Fruit fly (Drosophila melanogaster) whole organism, embryonic: ENCODE results near the gene CG5326.

Experiments used
- CG10209 ChIP-seq: fragments of 200-800 bp; sonication (Bioruptor generic); optimal IDR thresholded peaks from 3 replicates; lab custom pipeline; 2017; ENCODE audit warnings: missing biosample characterization, mild to moderate bottlenecking, missing genetic modification characterization, missing genetic modification reagents
- CG11398 ChIP-seq: fragments of 200-800 bp; sonication (Bioruptor generic); optimal IDR thresholded peaks from 2 replicates; lab custom pipeline; 2016; ENCODE audit warnings: missing biosample characterization, missing genetic modification characterization
- CG12299 ChIP-seq: fragments of 200-800 bp; sonication (Bioruptor generic); optimal IDR thresholded peaks from 2 replicates; lab custom pipeline; 2018; ENCODE audit warnings: missing biosample characterization, mild to moderate bottlenecking, missing genetic modification characterization
- CG13123 ChIP-seq: fragments of 200-800 bp; sonication (Bioruptor generic); optimal IDR thresholded peaks from 2 replicates; lab custom pipeline; 2016; ENCODE audit warnings: missing biosample characterization, missing genetic modification characterization
- CG13296 ChIP-seq: fragments of 200-800 bp; sonication (Bioruptor generic); optimal IDR thresholded peaks from 3 replicates; lab custom pipeline; 2018; ENCODE audit warnings: missing biosample characterization, mild to moderate bottlenecking, missing genetic modification characterization
- CG14050 ChIP-seq: fragments of 200-800 bp; sonication (Bioruptor generic); IDR thresholded peaks from 3 replicates; pipeline ENCODE4 v1.3.6; 2022; ENCODE audit warnings: missing biosample characterization, missing genetic modification characterization
- CG15601 ChIP-seq: fragments of 200-800 bp; sonication (Bioruptor generic); optimal IDR thresholded peaks from 3 replicates; lab custom pipeline; 2019; ENCODE audit warnings: missing biosample characterization, mild to moderate bottlenecking, missing genetic modification characterization, moderate library complexity
- CG16779 ChIP-seq: fragments of 200-800 bp; sonication (Bioruptor generic); IDR thresholded peaks from 2 replicates; pipeline ENCODE4 v1.3.6; 2022; ENCODE audit warnings: missing biosample characterization, missing genetic modification characterization
- CG16813 ChIP-seq: fragments of 200-800 bp; sonication (Bioruptor generic); IDR thresholded peaks from 3 replicates; pipeline ENCODE4 v1.3.6; 2022; ENCODE audit warnings: missing biosample characterization, missing genetic modification characterization; ENCODE audit not compliant: partially characterized antibody
- CG17186 ChIP-seq: fragments of 200-800 bp; sonication (Bioruptor generic); optimal IDR thresholded peaks from 3 replicates; lab custom pipeline; 2017; ENCODE audit warnings: missing biosample characterization, missing genetic modification reagents, missing genetic modification characterization
- CG17385 ChIP-seq: fragments of 200-800 bp; sonication (Bioruptor generic); optimal IDR thresholded peaks from 3 replicates; lab custom pipeline; 2018; ENCODE audit warnings: missing biosample characterization, mild to moderate bottlenecking, missing genetic modification characterization
- CG17612 ChIP-seq: fragments of 200-800 bp; sonication (Bioruptor generic); IDR thresholded peaks from 2 replicates; pipeline ENCODE4 v1.3.6; 2022; ENCODE audit warnings: missing biosample characterization, missing genetic modification characterization
- CG17912 ChIP-seq: fragments of 200-800 bp; sonication (Bioruptor generic); optimal IDR thresholded peaks from 2 replicates; lab custom pipeline; 2018; ENCODE audit warnings: missing biosample characterization, mild to moderate bottlenecking, missing genetic modification characterization
- CG2889 ChIP-seq: fragments of 200-800 bp; sonication (Bioruptor generic); IDR thresholded peaks from 3 replicates; pipeline ENCODE4 v1.3.6; 2022; ENCODE audit warnings: missing biosample characterization, missing genetic modification characterization
- CG30403 ChIP-seq: fragments of 200-800 bp; sonication (Bioruptor generic); optimal IDR thresholded peaks from 3 replicates; lab custom pipeline; 2016; ENCODE audit warnings: missing biosample characterization, missing genetic modification characterization
- CG31441 ChIP-seq: fragments of 200-800 bp; sonication (Bioruptor generic); IDR thresholded peaks from 2 replicates; pipeline ENCODE4 v1.3.6; 2022; ENCODE audit warnings: missing biosample characterization, missing genetic modification characterization
- CG3995 ChIP-seq: fragments of 200-800 bp; sonication (Bioruptor generic); optimal IDR thresholded peaks from 3 replicates; lab custom pipeline; 2016; ENCODE audit warnings: missing biosample characterization, missing genetic modification characterization
- CG4328 ChIP-seq: fragments of 200-800 bp; sonication (Bioruptor generic); optimal IDR thresholded peaks from 3 replicates; lab custom pipeline; 2017; ENCODE audit warnings: missing biosample characterization, missing genetic modification reagents, missing genetic modification characterization
- CG6254 ChIP-seq: fragments of 200-800 bp; sonication (Bioruptor generic); optimal IDR thresholded peaks from 3 replicates; lab custom pipeline; 2017; ENCODE audit warnings: mild to moderate bottlenecking, missing biosample characterization, missing genetic modification reagents, missing genetic modification characterization
- CG6683 ChIP-seq: fragments of 200-800 bp; sonication (Bioruptor generic); optimal IDR thresholded peaks from 2 replicates; lab custom pipeline; 2017; ENCODE audit warnings: missing biosample characterization, mild to moderate bottlenecking, missing genetic modification characterization, missing genetic modification reagents
- CG6791 ChIP-seq: fragments of 200-800 bp; sonication (Bioruptor generic); IDR thresholded peaks from 3 replicates; pipeline ENCODE4 v1.3.6; 2022; ENCODE audit warnings: missing biosample characterization, missing genetic modification characterization; ENCODE audit not compliant: partially characterized antibody
- CG7963 ChIP-seq: fragments of 200-800 bp; sonication (Bioruptor generic); IDR thresholded peaks from 3 replicates; pipeline ENCODE4 v1.3.6; 2022; ENCODE audit warnings: missing biosample characterization, missing genetic modification characterization; ENCODE audit not compliant: partially characterized antibody
- Chrac-16 ChIP-seq: fragments of 200-800 bp; sonication (Bioruptor generic); optimal IDR thresholded peaks from 3 replicates; lab custom pipeline; 2016; ENCODE audit warnings: missing biosample characterization, missing genetic modification characterization
- D19A ChIP-seq: fragments of 200-800 bp; optimal IDR thresholded peaks from 3 replicates; lab custom pipeline; 2019; ENCODE audit warnings: missing biosample characterization, mild to moderate bottlenecking, missing genetic modification characterization, moderate library complexity
- Dad ChIP-seq: fragments of 200-800 bp; sonication (Bioruptor generic); optimal IDR thresholded peaks from 3 replicates; lab custom pipeline; 2016; ENCODE audit warnings: missing biosample characterization, missing genetic modification characterization
- Deaf1 ChIP-seq: fragments of 200-800 bp; optimal IDR thresholded peaks from 3 replicates; lab custom pipeline; 2019; ENCODE audit warnings: missing biosample characterization, mild to moderate bottlenecking, missing genetic modification characterization, moderate library complexity
- H15 ChIP-seq: fragments of 200-800 bp; sonication (Bioruptor generic); IDR thresholded peaks from 3 replicates; pipeline ENCODE4 v1.3.6; 2022; ENCODE audit warnings: missing biosample characterization, missing genetic modification characterization
- HLH4C ChIP-seq: fragments of 200-800 bp; sonication (Bioruptor generic); IDR thresholded peaks from 3 replicates; pipeline ENCODE4 v1.3.6; 2022; ENCODE audit warnings: missing biosample characterization, missing genetic modification characterization; ENCODE audit not compliant: partially characterized antibody
- Hr51 ChIP-seq, 2 experiments: fragments of 200-800 bp; sonication (Bioruptor generic); optimal IDR thresholded peaks; 2 replicates in 1 of 2; 3 replicates in 1 of 2; lab custom pipeline; 2016 to 2018; ENCODE audit warnings: missing biosample characterization in 2 of 2, missing genetic modification characterization in 2 of 2, mild to moderate bottlenecking in 1 of 2, moderate library complexity in 1 of 2
- Oaz ChIP-seq: fragments of 200-800 bp; sonication (Bioruptor generic); IDR thresholded peaks from 2 replicates; pipeline ENCODE4 v1.3.6; 2022; ENCODE audit warnings: missing biosample characterization, missing genetic modification characterization
- Xrp1 ChIP-seq: fragments of 200-800 bp; sonication (Bioruptor generic); IDR thresholded peaks from 2 replicates; pipeline ENCODE4 v1.3.6; 2022; ENCODE audit warnings: missing biosample characterization, missing genetic modification characterization
- ap ChIP-seq: fragments of 200-800 bp; sonication (Bioruptor generic); IDR thresholded peaks from 2 replicates; pipeline ENCODE4 v1.3.6; 2022; ENCODE audit warnings: missing biosample characterization, missing genetic modification characterization
- bcd ChIP-seq: fragments of 200-800 bp; sonication (Bioruptor generic); optimal IDR thresholded peaks from 2 replicates; lab custom pipeline; 2017; ENCODE audit warnings: missing biosample characterization, mild to moderate bottlenecking, missing genetic modification characterization
- bsh ChIP-seq, 2 experiments: fragments of 200-800 bp; sonication (Bioruptor generic); optimal IDR thresholded peaks; 2 replicates each; lab custom pipeline; 2017 to 2018; ENCODE audit warnings: mild to moderate bottlenecking in 2 of 2, missing biosample characterization in 2 of 2, missing genetic modification characterization in 2 of 2, moderate library complexity in 1 of 2
- crol ChIP-seq: fragments of 200-800 bp; sonication (Bioruptor generic); IDR thresholded peaks from 2 replicates; pipeline ENCODE4 v1.3.6; 2022; ENCODE audit warnings: missing biosample characterization, missing genetic modification characterization
- crp ChIP-seq, 2 experiments: fragments of 200-800 bp; sonication (Bioruptor generic); optimal IDR thresholded peaks; 2 replicates in 1 of 2; 3 replicates in 1 of 2; lab custom pipeline; 2017; ENCODE audit warnings: missing biosample characterization in 2 of 2, missing genetic modification characterization in 2 of 2, mild to moderate bottlenecking in 1 of 2, moderate library complexity in 1 of 2
- dati ChIP-seq: fragments of 200-800 bp; sonication (Bioruptor generic); IDR thresholded peaks from 2 replicates; pipeline ENCODE4 v1.3.6; 2022; ENCODE audit warnings: missing biosample characterization, missing genetic modification characterization
- dysf ChIP-seq: fragments of 200-800 bp; sonication (Bioruptor generic); IDR thresholded peaks from 3 replicates; pipeline ENCODE4 v1.3.6; 2022; ENCODE audit warnings: missing biosample characterization, missing genetic modification characterization
- emc ChIP-seq: fragments of 200-800 bp; sonication (Bioruptor generic); optimal IDR thresholded peaks from 2 replicates; lab custom pipeline; 2016; ENCODE audit warnings: missing biosample characterization, missing genetic modification characterization
- fd64A ChIP-seq: fragments of 200-800 bp; sonication (Bioruptor generic); optimal IDR thresholded peaks from 3 replicates; lab custom pipeline; 2018; ENCODE audit warnings: missing biosample characterization, mild to moderate bottlenecking, missing genetic modification characterization
- grau ChIP-seq: fragments of 200-800 bp; optimal IDR thresholded peaks from 3 replicates; lab custom pipeline; 2019; ENCODE audit warnings: missing biosample characterization, mild to moderate bottlenecking, missing genetic modification characterization, moderate library complexity
- grn ChIP-seq: fragments of 200-800 bp; sonication (Bioruptor generic); optimal IDR thresholded peaks from 3 replicates; lab custom pipeline; 2017; ENCODE audit warnings: missing biosample characterization, missing genetic modification characterization
- hkb ChIP-seq, 2 experiments: fragments of 200-800 bp in 1 of 2; fragments of >200 bp in 1 of 2; sonication (Bioruptor generic) in 1 of 2; IDR thresholded peaks in 1 of 2; optimal IDR thresholded peaks in 1 of 2; 2 replicates each; pipeline versions ENCODE4 v1.3.6 to Lab custom; 2017 to 2022; ENCODE audit warnings: missing biosample characterization in 1 of 2, missing genetic modification characterization in 1 of 2
- mld ChIP-seq: fragments of 200-800 bp; sonication (Bioruptor generic); IDR thresholded peaks from 3 replicates; pipeline ENCODE4 v1.3.6; 2022; ENCODE audit warnings: missing biosample characterization, missing genetic modification characterization; ENCODE audit not compliant: partially characterized antibody
- onecut ChIP-seq: fragments of 200-800 bp; sonication (Bioruptor generic); IDR thresholded peaks from 2 replicates; pipeline ENCODE4 v1.3.6; 2022; ENCODE audit warnings: missing biosample characterization, missing genetic modification characterization
- repo ChIP-seq: fragments of 200-800 bp; sonication (Bioruptor generic); optimal IDR thresholded peaks from 2 replicates; lab custom pipeline; 2016; ENCODE audit warnings: missing biosample characterization, missing genetic modification characterization
- salm ChIP-seq: fragments of 200-800 bp; sonication (Bioruptor generic); optimal IDR thresholded peaks from 2 replicates; lab custom pipeline; 2018; ENCODE audit warnings: missing biosample characterization, mild to moderate bottlenecking, missing genetic modification characterization
- seq ChIP-seq: fragments of 200-800 bp; sonication (Bioruptor generic); IDR thresholded peaks from 2 replicates; pipeline ENCODE4 v1.3.6; 2022; ENCODE audit warnings: missing biosample characterization, missing genetic modification characterization
- twi ChIP-seq: fragments of 200-800 bp; optimal IDR thresholded peaks from 2 replicates; lab custom pipeline; 2019; ENCODE audit warnings: missing biosample characterization, mild to moderate bottlenecking, missing genetic modification characterization, moderate library complexity
- vnd ChIP-seq: fragments of 200-800 bp; sonication (Bioruptor generic); IDR thresholded peaks from 3 replicates; pipeline ENCODE4 v1.3.6; 2022; ENCODE audit warnings: missing biosample characterization, missing genetic modification characterization; ENCODE audit not compliant: partially characterized antibody

CG5326 gene

DNA sequence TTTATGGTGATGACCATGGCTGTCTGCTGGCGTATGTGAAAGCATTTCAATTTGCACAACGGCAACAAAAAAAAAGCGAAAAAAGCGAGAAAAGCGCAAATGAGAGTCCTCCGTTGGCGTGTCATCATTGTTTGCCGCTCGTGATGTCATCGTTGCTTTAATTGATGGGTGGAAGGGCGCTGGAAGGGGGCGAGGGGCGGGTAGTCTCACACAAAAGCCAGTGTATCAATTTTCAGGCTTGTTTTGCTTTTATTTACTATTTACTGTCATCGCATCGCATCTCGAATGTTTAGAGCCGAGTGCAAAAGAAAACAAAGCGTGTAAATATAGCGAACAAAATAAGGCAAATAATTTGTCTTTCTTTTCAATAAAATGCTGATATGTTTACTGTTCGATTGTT, 49.6 kb upstream of the CG5326 start (continued):
- TF ChIP-seq CG30403 (GFP tag; lab: Kevin White, UChicago) (no peak), salm (tag; lab: Kevin White, UChicago) (peak; percentile 69), Dad (GFP tag; lab: Kevin White, UChicago) (no peak), CG14050 (GFP tag; lab: Robert Waterston, UW) (no peak), CG6683 (GFP tag; lab: Kevin White, UChicago) (no peak), CG13296 (GFP tag; lab: Kevin White, UChicago) (peak; percentile 1), CG16779 (no peak), repo (no peak), Deaf1 (no peak), grn (GFP tag; lab: Kevin White, UChicago) (no peak), crp (GFP tag; optimal IDR thresholded peaks at IDR 0.05; lab: Kevin White, UChicago) (no peak), H15 (no peak), ap (no peak), CG16813 (GFP tag; lab: Robert Waterston, UW) (no peak), hkb (optimal IDR thresholded peaks at IDR 0.05; lab: Kevin White, UChicago) (no peak), hkb (GFP tag; IDR thresholded peaks at IDR 0.05; lab: Robert Waterston, UW) (peak; percentile 31; the same call in 1 of the 2 replicates), dysf (GFP tag; lab: Robert Waterston, UW) (no peak), CG6791 (GFP tag; lab: Robert Waterston, UW) (no peak), D19A (no peak), Oaz (no peak), CG6254 (GFP tag; lab: Kevin White, UChicago) (peak; percentile 38), Xrp1 (GFP tag; lab: Robert Waterston, UW) (peak; percentile 51), CG17912 (GFP tag; lab: Kevin White, UChicago) (no peak), CG13123 (GFP tag; lab: Kevin White, UChicago) (no peak), Chrac-16 (no peak), CG17385 (no peak), vnd (GFP tag; lab: Robert Waterston, UW) (no peak), CG31441 (GFP tag; lab: Robert Waterston, UW) (peak; percentile 42), CG2889 (GFP tag; lab: Robert Waterston, UW) (no peak), bsh (GFP tag; optimal IDR thresholded peaks at IDR 0.05; lab: Kevin White, UChicago) (peak in 1 of 2 experiments; percentile 72), CG12299 (tag; lab: Kevin White, UChicago) (no peak), fd64A (GFP tag; lab: Kevin White, UChicago) (peak; percentile 67), CG10209 (peak; percentile 30), Hr51 (GFP tag; optimal IDR thresholded peaks at IDR 0.05; lab: Kevin White, UChicago) (peak in 1 of 2 experiments; percentile 9), emc (GFP tag; lab: Kevin White, UChicago) (no peak), CG7963 (GFP tag; lab: Robert Waterston, UW) (no peak), seq (GFP tag; lab: Robert Waterston, UW) (peak; percentile 16; the same call in 1 of the 2 replicates), CG15601 (peak; percentile 51), CG17186 (no peak), CG4328 (GFP tag; lab: Kevin White, UChicago) (no peak), CG11398 (GFP tag; lab: Kevin White, UChicago) (no peak), bcd (GFP tag; lab: Kevin White, UChicago) (peak; percentile 14), grau (tag; lab: Kevin White, UChicago) (no peak), twi (tag; lab: Kevin White, UChicago) (no peak), onecut (GFP tag; lab: Robert Waterston, UW) (no peak; the same call in 1 of the 2 replicates), CG3995 (GFP tag; lab: Kevin White, UChicago) (no peak), mld (GFP tag; lab: Robert Waterston, UW) (no peak), crol (GFP tag; lab: Robert Waterston, UW) (peak; percentile 51), dati (no peak), CG17612 (GFP tag; lab: Robert Waterston, UW) (no peak), HLH4C (GFP tag; lab: Robert Waterston, UW) (no peak)
